Fruit fly (Drosophila melanogaster) whole organism, embryonic: ENCODE measurements around the gene CG17816.

ENCODE experiments used
- Abd-B ChIP-seq: fragments of 200-800 bp; sonication (Bioruptor generic); optimal IDR thresholded peaks from 2 replicates; lab custom pipeline; 2018; ENCODE audit warnings: missing biosample characterization, mild to moderate bottlenecking, missing genetic modification characterization, moderate library complexity
- Aef1 ChIP-seq: fragments of 200-800 bp; sonication (Bioruptor generic); IDR thresholded peaks from 3 replicates; pipeline ENCODE4 v1.3.6; 2022; ENCODE audit warnings: missing biosample characterization, missing genetic modification characterization
- C15 ChIP-seq: fragments of 200-800 bp; sonication (Bioruptor generic); IDR thresholded peaks from 3 replicates; pipeline ENCODE4 v1.3.6; 2022; ENCODE audit warnings: missing biosample characterization, missing genetic modification characterization
- CG10147 ChIP-seq: fragments of 200-800 bp; sonication (Bioruptor generic); optimal IDR thresholded peaks from 2 replicates; lab custom pipeline; 2019; ENCODE audit warnings: missing biosample characterization, mild to moderate bottlenecking, missing genetic modification characterization, moderate library complexity
- CG11696 ChIP-seq: fragments of 200-800 bp; sonication (Bioruptor generic); IDR thresholded peaks from 2 replicates; pipeline ENCODE4 v1.3.6; 2022; ENCODE audit warnings: missing biosample characterization, missing genetic modification characterization
- CG12071 ChIP-seq: fragments of 200-800 bp; sonication (Bioruptor generic); optimal IDR thresholded peaks from 3 replicates; lab custom pipeline; 2018; ENCODE audit warnings: missing biosample characterization, mild to moderate bottlenecking, missing genetic modification characterization
- CG12299 ChIP-seq: fragments of 200-800 bp; sonication (Bioruptor generic); optimal IDR thresholded peaks from 2 replicates; lab custom pipeline; 2018; ENCODE audit warnings: missing biosample characterization, mild to moderate bottlenecking, missing genetic modification characterization
- CG12659 ChIP-seq: fragments of 200-800 bp; sonication (Bioruptor generic); optimal IDR thresholded peaks from 3 replicates; lab custom pipeline; 2017; ENCODE audit warnings: mild to moderate bottlenecking, missing biosample characterization, missing genetic modification reagents, missing genetic modification characterization
- CG13296 ChIP-seq: fragments of 200-800 bp; sonication (Bioruptor generic); optimal IDR thresholded peaks from 3 replicates; lab custom pipeline; 2018; ENCODE audit warnings: missing biosample characterization, mild to moderate bottlenecking, missing genetic modification characterization
- CG14441 ChIP-seq: fragments of 200-800 bp; sonication (Bioruptor generic); IDR thresholded peaks from 2 replicates; pipeline ENCODE4 v1.3.6; 2022; ENCODE audit warnings: missing biosample characterization, missing genetic modification characterization
- CG14710 ChIP-seq: fragments of 200-800 bp; sonication (Bioruptor generic); optimal IDR thresholded peaks from 3 replicates; lab custom pipeline; 2019; ENCODE audit warnings: missing biosample characterization, mild to moderate bottlenecking, missing genetic modification characterization, moderate library complexity
- CG18262 ChIP-seq: fragments of 200-800 bp; optimal IDR thresholded peaks from 3 replicates; lab custom pipeline; 2019; ENCODE audit warnings: missing biosample characterization, mild to moderate bottlenecking, missing genetic modification characterization, moderate library complexity
- CG2116 ChIP-seq: fragments of 200-800 bp; sonication (Bioruptor generic); optimal IDR thresholded peaks from 3 replicates; lab custom pipeline; 2018; ENCODE audit warnings: missing biosample characterization, mild to moderate bottlenecking, missing genetic modification characterization
- CG30403 ChIP-seq: fragments of 200-800 bp; sonication (Bioruptor generic); optimal IDR thresholded peaks from 3 replicates; lab custom pipeline; 2016; ENCODE audit warnings: missing biosample characterization, missing genetic modification characterization
- CG3726 ChIP-seq: fragments of 200-800 bp; sonication (Bioruptor generic); IDR thresholded peaks from 3 replicates; pipeline ENCODE4, ENCODE4 v1.3.6; 2022; ENCODE audit warnings: missing biosample characterization, missing genetic modification characterization
- CG6689 ChIP-seq: fragments of 200-800 bp; sonication (Bioruptor generic); IDR thresholded peaks from 2 replicates; pipeline ENCODE4 v1.3.6; 2022; ENCODE audit warnings: missing biosample characterization, missing genetic modification characterization
- CG8388 ChIP-seq: fragments of 200-800 bp; sonication (Bioruptor generic); optimal IDR thresholded peaks from 2 replicates; lab custom pipeline; 2019; ENCODE audit warnings: missing biosample characterization, mild to moderate bottlenecking, missing genetic modification characterization, moderate library complexity
- CTCF ChIP-seq: fragments of 200-800 bp; sonication (Bioruptor generic); optimal IDR thresholded peaks from 2 replicates; lab custom pipeline; 2017; ENCODE audit warnings: missing biosample characterization, mild to moderate bottlenecking, missing genetic modification characterization, moderate library complexity
- D19B ChIP-seq: fragments of 200-800 bp; sonication (Bioruptor generic); optimal IDR thresholded peaks from 2 replicates; lab custom pipeline; 2017; ENCODE audit warnings: missing biosample characterization, mild to moderate bottlenecking, missing genetic modification characterization
- Dbx ChIP-seq: fragments of 200-800 bp; sonication (Bioruptor generic); IDR thresholded peaks from 3 replicates; pipeline ENCODE4 v1.3.6; 2022; ENCODE audit warnings: missing biosample characterization, missing genetic modification characterization
- Fer1 ChIP-seq: fragments of 200-800 bp; sonication (Bioruptor generic); optimal IDR thresholded peaks from 2 replicates; lab custom pipeline; 2017; ENCODE audit warnings: missing biosample characterization, mild to moderate bottlenecking, missing genetic modification characterization
- H15 ChIP-seq: fragments of 200-800 bp; sonication (Bioruptor generic); IDR thresholded peaks from 3 replicates; pipeline ENCODE4 v1.3.6; 2022; ENCODE audit warnings: missing biosample characterization, missing genetic modification characterization
- HHEX ChIP-seq: fragments of 200-800 bp; sonication (Bioruptor generic); optimal IDR thresholded peaks from 3 replicates; lab custom pipeline; 2017; ENCODE audit warnings: missing biosample characterization, mild to moderate bottlenecking, missing genetic modification characterization, missing genetic modification reagents
- HmgD ChIP-seq: fragments of 200-800 bp; sonication (Bioruptor generic); optimal IDR thresholded peaks from 3 replicates; lab custom pipeline; 2016; ENCODE audit warnings: missing biosample characterization, missing genetic modification characterization
- Hr3 ChIP-seq: fragments of 200-800 bp; sonication (Bioruptor generic); optimal IDR thresholded peaks from 3 replicates; lab custom pipeline; 2016; ENCODE audit warnings: missing biosample characterization, missing genetic modification characterization
- Lhr ChIP-seq: fragments of 200-800 bp; sonication (Bioruptor generic); optimal IDR thresholded peaks from 3 replicates; lab custom pipeline; 2017; ENCODE audit warnings: mild to moderate bottlenecking, missing biosample characterization, missing genetic modification reagents, missing genetic modification characterization
- NC2β ChIP-seq: fragments of 200-800 bp; sonication (Bioruptor generic); optimal IDR thresholded peaks from 2 replicates; lab custom pipeline; 2016; ENCODE audit warnings: missing biosample characterization, missing genetic modification characterization
- Pdp1 ChIP-seq, 2 experiments: fragments of 200-800 bp; sonication (Bioruptor generic); optimal IDR thresholded peaks; 3 replicates each; lab custom pipeline; 2016; ENCODE audit warnings: missing biosample characterization in 2 of 2, missing genetic modification characterization in 2 of 2, mild to moderate bottlenecking in 1 of 2, moderate library complexity in 1 of 2
- Poxn ChIP-seq: fragments of 200-800 bp; sonication (Bioruptor generic); IDR thresholded peaks from 2 replicates; pipeline ENCODE4 v1.3.6; 2022; ENCODE audit warnings: missing biosample characterization, missing genetic modification characterization
- Sry-δ ChIP-seq: fragments of 200-800 bp; sonication (Bioruptor generic); optimal IDR thresholded peaks from 2 replicates; lab custom pipeline; 2016; ENCODE audit warnings: missing biosample characterization, missing genetic modification characterization
- YL-1 ChIP-seq: fragments of 200-800 bp; sonication (Bioruptor generic); optimal IDR thresholded peaks from 3 replicates; lab custom pipeline; 2017; ENCODE audit warnings: missing biosample characterization, mild to moderate bottlenecking, missing genetic modification characterization
- ac ChIP-seq: fragments of 200-800 bp; sonication (Bioruptor generic); optimal IDR thresholded peaks from 3 replicates; lab custom pipeline; 2017; ENCODE audit warnings: missing biosample characterization, mild to moderate bottlenecking, missing genetic modification characterization
- bcd ChIP-seq: fragments of 200-800 bp; sonication (Bioruptor generic); optimal IDR thresholded peaks from 2 replicates; lab custom pipeline; 2017; ENCODE audit warnings: missing biosample characterization, mild to moderate bottlenecking, missing genetic modification characterization
- bigmax ChIP-seq: fragments of 200-800 bp; sonication (Bioruptor generic); optimal IDR thresholded peaks from 2 replicates; lab custom pipeline; 2018; ENCODE audit warnings: missing biosample characterization, mild to moderate bottlenecking, missing genetic modification characterization
- caup ChIP-seq: fragments of 200-800 bp; sonication (Bioruptor generic); optimal IDR thresholded peaks from 3 replicates; lab custom pipeline; 2017; ENCODE audit warnings: missing biosample characterization, mild to moderate bottlenecking, missing genetic modification characterization, moderate library complexity; ENCODE audit not compliant: severe bottlenecking
- cg ChIP-seq: fragments of 200-800 bp; sonication (Bioruptor generic); optimal IDR thresholded peaks from 3 replicates; lab custom pipeline; 2019; ENCODE audit warnings: missing biosample characterization, mild to moderate bottlenecking, missing genetic modification characterization, moderate library complexity
- chif ChIP-seq, 2 experiments: fragments of 200-800 bp; sonication (Bioruptor generic); optimal IDR thresholded peaks; 3 replicates each; lab custom pipeline; 2016; ENCODE audit warnings: missing biosample characterization in 2 of 2, missing genetic modification characterization in 2 of 2
- dan ChIP-seq: fragments of 200-800 bp; sonication (Bioruptor generic); IDR thresholded peaks from 2 replicates; pipeline ENCODE4 v1.3.6; 2022; ENCODE audit warnings: missing biosample characterization, missing genetic modification characterization
- dmrt11E ChIP-seq: fragments of 200-800 bp; sonication (Bioruptor generic); optimal IDR thresholded peaks from 3 replicates; lab custom pipeline; 2018; ENCODE audit warnings: missing biosample characterization, mild to moderate bottlenecking, missing genetic modification characterization, moderate library complexity
- dysf ChIP-seq: fragments of 200-800 bp; sonication (Bioruptor generic); IDR thresholded peaks from 3 replicates; pipeline ENCODE4 v1.3.6; 2022; ENCODE audit warnings: missing biosample characterization, missing genetic modification characterization
- en ChIP-seq: fragments of 200-800 bp; sonication (Bioruptor generic); optimal IDR thresholded peaks from 2 replicates; lab custom pipeline; 2016; ENCODE audit warnings: missing biosample characterization, missing genetic modification characterization
- fd96Cb ChIP-seq: fragments of 200-800 bp; sonication (Bioruptor generic); optimal IDR thresholded peaks from 2 replicates; lab custom pipeline; 2018; ENCODE audit warnings: missing biosample characterization, mild to moderate bottlenecking, missing genetic modification characterization, moderate library complexity
- gcm ChIP-seq: fragments of 200-800 bp; sonication (Bioruptor generic); optimal IDR thresholded peaks from 2 replicates; lab custom pipeline; 2019; ENCODE audit warnings: missing biosample characterization, mild to moderate bottlenecking, missing genetic modification characterization, moderate library complexity
- gfzf ChIP-seq: fragments of 200-800 bp; sonication (Bioruptor generic); optimal IDR thresholded peaks from 2 replicates; lab custom pipeline; 2016; ENCODE audit warnings: missing biosample characterization, mild to moderate bottlenecking, missing genetic modification characterization, moderate library complexity
- shn ChIP-seq: fragments of 200-800 bp; sonication (Bioruptor generic); optimal IDR thresholded peaks from 3 replicates; lab custom pipeline; 2016; ENCODE audit warnings: missing biosample characterization, missing genetic modification characterization
- sqz ChIP-seq: fragments of 200-800 bp; sonication (Bioruptor generic); optimal IDR thresholded peaks from 3 replicates; lab custom pipeline; 2018; ENCODE audit warnings: missing biosample characterization, mild to moderate bottlenecking, missing genetic modification characterization
- ssp ChIP-seq: fragments of 200-800 bp; sonication (Bioruptor generic); IDR thresholded peaks from 2 replicates; pipeline ENCODE4 v1.3.6; 2022; ENCODE audit warnings: missing biosample characterization, missing genetic modification characterization
- ttk ChIP-seq: fragments of 200-800 bp; sonication (Bioruptor generic); IDR thresholded peaks from 2 replicates; pipeline ENCODE4 v2.1.2; 2022; ENCODE audit warnings: missing biosample characterization, missing genetic modification characterization
- tup ChIP-seq: fragments of 200-800 bp; sonication (Bioruptor generic); optimal IDR thresholded peaks from 2 replicates; lab custom pipeline; 2016; ENCODE audit warnings: missing biosample characterization, mild to moderate bottlenecking, missing genetic modification characterization, moderate library complexity
- unpg ChIP-seq: fragments of 200-800 bp; sonication (Bioruptor generic); optimal IDR thresholded peaks from 3 replicates; lab custom pipeline; 2018; ENCODE audit warnings: missing biosample characterization, mild to moderate bottlenecking, missing genetic modification characterization, moderate library complexity
- wdn ChIP-seq: fragments of 200-800 bp; sonication (Bioruptor generic); IDR thresholded peaks from 2 replicates; pipeline ENCODE4 v1.3.6; 2022; ENCODE audit warnings: missing biosample characterization, missing genetic modification characterization
- yki ChIP-seq: fragments of >200 bp; optimal IDR thresholded peaks from 3 replicates; lab custom pipeline; 2018

The CG17816 gene

dm6 chr3R:7886859-7887190 lies 292 bp upstream of the CG17816 start, which contains the start of gene ArgRS-m (continued):
- TF ChIP-seq D19B (GFP tag; lab: Kevin White, UChicago), result peak; percentile 28
- TF ChIP-seq sqz (GFP tag; lab: Kevin White, UChicago), result no peak
- TF ChIP-seq shn, result peak; percentile 52
- TF ChIP-seq caup (GFP tag; lab: Kevin White, UChicago), result peak; percentile 62
- peak; percentile 83 for TF ChIP-seq gfzf (GFP tag; lab: Kevin White, UChicago)
- TF ChIP-seq CG14710, result peak; percentile 53
- TF ChIP-seq CG10147 (GFP tag; lab: Kevin White, UChicago), result peak; percentile 30
- peak; percentile 49 for TF ChIP-seq CG2116 (GFP tag; lab: Kevin White, UChicago)
- no peak for TF ChIP-seq gcm
- TF ChIP-seq Fer1 (GFP tag; lab: Kevin White, UChicago), result peak; percentile 76
- TF ChIP-seq chif (GFP tag; optimal IDR thresholded peaks at IDR 0.05; lab: Kevin White, UChicago), result peak in 1 of 2 experiments; percentile 9
- TF ChIP-seq unpg (GFP tag; lab: Kevin White, UChicago), result peak; percentile 42
- TF ChIP-seq CG12659, result peak; percentile 76
- peak; percentile 88 for TF ChIP-seq bigmax (GFP tag; lab: Kevin White, UChicago)
- TF ChIP-seq bcd (GFP tag; lab: Kevin White, UChicago), result peak; percentile 45
- TF ChIP-seq CG3726 (GFP tag; lab: Robert Waterston, UW), result no peak
- TF ChIP-seq CG14441 (GFP tag; lab: Robert Waterston, UW), result peak; percentile 16; the same call in 1 of the 2 replicates
- no peak for TF ChIP-seq HHEX (GFP tag; lab: Kevin White, UChicago)
- TF ChIP-seq yki (lab: Kevin White, UChicago), result no peak
- TF ChIP-seq CG30403 (GFP tag; lab: Kevin White, UChicago), result peak; percentile 66
- TF ChIP-seq Dbx, result peak; percentile 39; the same call in 1 of the 3 replicates
- peak; percentile 54 for TF ChIP-seq Lhr (GFP tag; lab: Kevin White, UChicago)
- TF ChIP-seq Abd-B (GFP tag; lab: Kevin White, UChicago), result peak; percentile 17
- no peak for TF ChIP-seq en (GFP tag; lab: Kevin White, UChicago)
- TF ChIP-seq C15 (GFP tag; lab: Robert Waterston, UW), result no peak
- peak in 1 of 2 experiments; percentile 55 for TF ChIP-seq Pdp1 (GFP tag; optimal IDR thresholded peaks at IDR 0.05; lab: Kevin White, UChicago)
- TF ChIP-seq HmgD (GFP tag; lab: Kevin White, UChicago), result no peak
- no peak for TF ChIP-seq CG12299 (tag; lab: Kevin White, UChicago)
- peak; percentile 35; the same call in 1 of the 2 replicates for TF ChIP-seq CG6689 (GFP tag; lab: Robert Waterston, UW)
- no peak for TF ChIP-seq CTCF (GFP tag; lab: Kevin White, UChicago)
- TF ChIP-seq Aef1 (GFP tag; lab: Robert Waterston, UW), result peak; percentile 20; the same call in 1 of the 3 replicates
- peak; percentile 39 for TF ChIP-seq YL-1 (GFP tag; lab: Kevin White, UChicago)
- no peak for TF ChIP-seq CG12071 (GFP tag; lab: Kevin White, UChicago)
- no peak for TF ChIP-seq Poxn (GFP tag; lab: Robert Waterston, UW)
- no peak for TF ChIP-seq CG8388 (GFP tag; lab: Kevin White, UChicago)
- TF ChIP-seq CG18262, result peak; percentile 22
- no peak for TF ChIP-seq cg (GFP tag; lab: Kevin White, UChicago)
- TF ChIP-seq NC2β, result peak; percentile 24
- TF ChIP-seq dmrt11E (tag; lab: Kevin White, UChicago), result no peak
- TF ChIP-seq dan (GFP tag; lab: Robert Waterston, UW), result no peak
- TF ChIP-seq ssp (GFP tag; lab: Robert Waterston, UW), result 0 out of 2 replicates have a peak, but pooled peaks have one; percentile 26
- peak; percentile 58 for TF ChIP-seq Sry-δ (GFP tag; lab: Kevin White, UChicago)
- no peak for TF ChIP-seq wdn
- TF ChIP-seq CG13296 (GFP tag; lab: Kevin White, UChicago), result peak; percentile 33
- TF ChIP-seq ac, result no peak
- TF ChIP-seq H15 (GFP tag; lab: Robert Waterston, UW), result no peak
- TF ChIP-seq tup, result no peak
- no peak for TF ChIP-seq fd96Cb (tag; lab: Kevin White, UChicago)
- TF ChIP-seq CG11696 (GFP tag; lab: Robert Waterston, UW), result no peak
- TF ChIP-seq ttk (GFP tag; lab: Robert Waterston, UW), result no peak
- peak; percentile 43; the same call in 1 of the 3 replicates for TF ChIP-seq dysf (GFP tag; lab: Robert Waterston, UW)
- peak; percentile 47 for TF ChIP-seq Hr3 (GFP tag; lab: Kevin White, UChicago)
